Worm (Caenorhabditis elegans) whole organism, young adult: ENCODE results near the gene fbxa-114.

Experiments
- snpc-4 ChIP-seq, 5 experiments: fragments of 150-350 bp in 1 of 5; sonication (generic microtip) in 4 of 5; optimal IDR thresholded peaks; 2 replicates each; lab custom pipeline; 2014 to 2018; ENCODE audit warnings: missing genetic modification characterization in 5 of 5, missing biosample characterization in 3 of 5, antibody characterized with exemption in 2 of 5, mild to moderate bottlenecking in 2 of 5, missing compliant biosample characterization in 2 of 5, missing genotype in 2 of 5, moderate library complexity in 2 of 5, missing genetic modification reagents in 1 of 5
- ztf-22 ChIP-seq: fragments of 200-800 bp; sonication (Bioruptor generic); optimal IDR thresholded peaks from 2 replicates; lab custom pipeline; 2018; ENCODE audit warnings: mild to moderate bottlenecking, missing genetic modification characterization, moderate library complexity, missing compliant biosample characterization

ce11 chrV:20163105-20163449 lies 38.3 kb upstream of the fbxa-114 start:
- no peak for TF ChIP-seq ztf-22 (GFP tag; lab: Kevin White, UChicago)
- no peak for TF ChIP-seq snpc-4 (GFP tag; optimal IDR thresholded peaks at IDR 0.05; lab: Kevin White, UChicago)
- TF ChIP-seq snpc-4 (tag; optimal IDR thresholded peaks at IDR 0.05; lab: Kevin White, UChicago): no peak
